Fruit fly (Drosophila melanogaster) S2 (cell line): ENCODE results near the gene CG6511.

Experiments used
- CG8478 ChIP-seq: fragments of >200 bp; optimal IDR thresholded peaks from 2 replicates; lab custom pipeline; 2018
- CTCF ChIP-seq, 2 experiments: fragments of >200 bp; optimal IDR thresholded peaks; 2 replicates each; lab custom pipeline; 2018

Gene CG6511

DNA sequence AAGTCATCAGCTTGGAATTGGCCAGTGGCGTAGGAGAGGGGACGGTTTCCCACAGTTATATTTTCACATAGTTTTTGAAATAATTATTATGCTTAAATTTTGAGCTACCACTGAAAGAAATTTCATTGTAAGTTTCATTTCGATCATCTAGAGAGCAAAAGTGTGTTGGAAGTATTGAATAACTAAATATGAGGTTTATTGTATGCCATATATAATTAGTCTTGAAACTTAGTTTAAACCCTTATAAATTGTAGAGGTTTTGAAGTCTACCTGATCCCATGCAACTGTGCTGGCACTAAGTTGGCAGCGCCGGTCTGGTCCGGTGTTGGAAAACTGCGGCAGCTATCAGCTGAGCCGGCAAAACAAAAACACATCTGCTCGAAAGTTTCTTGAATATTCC lies at the start of gene CG6511, which contains the start of gene CG32022:
TSS of gene CG6511 (plus strand) at position 180 of the 400 bp plus-strand sequence.
TSS of gene CG32022 (minus strand) at position 128 of the 400 bp plus-strand sequence.
- TF ChIP-seq CTCF (optimal IDR thresholded peaks at IDR 0.05; lab: Kevin White, UChicago): no peak
- TF ChIP-seq CG8478: no peak

DNA sequence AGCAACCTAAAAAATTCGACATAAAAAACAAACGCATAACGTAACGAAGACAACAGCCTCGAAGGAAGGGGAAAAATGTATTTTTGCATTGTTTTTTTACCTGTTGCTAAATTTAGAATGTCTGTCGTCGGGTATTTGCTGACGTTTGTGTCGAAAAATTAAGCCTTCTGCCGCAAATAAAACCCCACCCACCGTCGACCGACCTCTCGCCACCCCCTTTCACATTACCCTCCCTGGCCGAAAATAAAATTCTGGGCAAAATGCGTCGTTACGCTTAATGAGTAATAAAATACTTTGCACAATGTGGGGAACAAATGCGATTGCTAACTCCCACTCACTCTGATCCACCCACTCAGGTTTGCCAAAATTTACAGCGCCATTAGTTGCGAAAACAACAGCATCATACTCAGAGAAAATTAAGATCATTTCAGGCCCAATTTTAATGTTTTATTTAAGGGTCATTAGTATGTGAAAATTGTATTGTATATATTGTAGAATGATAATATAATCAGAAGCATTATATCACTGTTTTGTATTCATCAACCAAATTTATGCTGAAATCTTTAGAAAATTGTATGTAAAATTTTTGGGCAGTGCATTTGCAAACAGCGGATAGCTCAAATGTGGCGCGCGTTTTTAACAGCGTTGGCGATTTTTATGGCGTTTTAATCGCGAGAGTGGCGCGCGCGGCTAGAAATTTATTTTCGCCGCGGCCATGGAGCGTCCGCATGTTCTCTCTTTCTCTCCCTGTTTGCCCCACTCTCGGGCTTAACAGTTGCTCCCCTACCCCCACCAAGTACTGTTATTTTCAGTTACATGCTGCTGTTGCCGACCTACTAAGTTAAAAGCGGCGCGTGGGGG lies 48.7 kb upstream of the CG6511 start:
- TF ChIP-seq CTCF (optimal IDR thresholded peaks at IDR 0.05; lab: Kevin White, UChicago): no peak
- TF ChIP-seq CG8478: no peak

DNA sequence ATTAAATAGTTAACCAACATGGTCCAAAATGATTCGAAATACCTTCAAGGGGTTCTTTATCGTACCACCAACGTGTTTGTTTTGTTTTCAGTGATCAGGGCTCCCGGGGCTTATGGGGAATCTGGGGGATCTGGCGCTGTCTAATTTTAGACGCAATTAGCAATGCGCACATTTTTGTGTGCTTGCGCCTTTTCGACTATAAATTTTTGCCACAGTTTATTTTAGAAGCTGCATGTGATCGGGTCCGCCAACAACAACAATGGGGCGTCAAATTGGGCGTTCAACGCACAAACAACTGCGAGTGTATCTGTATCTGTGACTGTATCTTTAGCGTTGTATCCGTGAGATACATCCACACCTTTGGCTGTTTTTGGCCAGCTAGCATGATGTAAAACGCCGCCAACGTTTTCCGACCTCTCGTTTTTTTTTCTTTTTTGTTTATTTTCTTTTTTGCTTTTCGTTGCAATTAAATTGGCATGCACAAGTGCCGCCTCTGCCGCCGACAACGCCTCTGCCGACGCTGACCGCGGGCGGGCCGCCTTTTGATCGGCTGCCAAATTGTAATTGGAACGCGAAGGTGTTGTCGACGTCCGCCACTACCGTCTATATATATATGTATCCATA lies 47.6 kb upstream of the CG6511 start:
- TF ChIP-seq CG8478: no peak
- no peak for TF ChIP-seq CTCF (optimal IDR thresholded peaks at IDR 0.05; lab: Kevin White, UChicago)

DNA sequence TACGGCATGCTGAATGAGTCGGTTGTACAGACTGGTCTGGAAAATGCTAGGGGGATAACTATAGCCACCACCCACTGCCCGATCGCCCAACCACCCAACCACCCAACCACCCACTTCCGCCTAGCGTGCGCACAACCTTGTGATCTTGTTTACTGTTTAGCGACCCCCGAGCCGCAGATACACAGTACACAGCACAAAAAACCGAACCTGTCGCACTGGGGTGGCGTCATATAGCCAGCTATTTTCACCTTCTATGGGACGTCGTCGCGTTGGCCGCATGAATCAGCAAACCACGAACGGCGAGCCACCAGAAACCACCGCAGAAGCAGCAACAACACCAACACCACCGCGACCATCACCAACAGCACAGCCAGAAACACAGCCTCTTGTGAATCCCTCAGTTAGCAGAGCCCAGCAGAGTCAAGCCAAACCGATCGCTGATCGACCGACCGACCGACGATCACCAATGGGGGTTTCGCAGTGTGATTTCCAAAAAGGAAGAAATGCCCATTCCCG lies 46.0 kb upstream of the CG6511 start:
- no peak for TF ChIP-seq CG8478
- TF ChIP-seq CTCF (optimal IDR thresholded peaks at IDR 0.05; lab: Kevin White, UChicago): no peak

DNA sequence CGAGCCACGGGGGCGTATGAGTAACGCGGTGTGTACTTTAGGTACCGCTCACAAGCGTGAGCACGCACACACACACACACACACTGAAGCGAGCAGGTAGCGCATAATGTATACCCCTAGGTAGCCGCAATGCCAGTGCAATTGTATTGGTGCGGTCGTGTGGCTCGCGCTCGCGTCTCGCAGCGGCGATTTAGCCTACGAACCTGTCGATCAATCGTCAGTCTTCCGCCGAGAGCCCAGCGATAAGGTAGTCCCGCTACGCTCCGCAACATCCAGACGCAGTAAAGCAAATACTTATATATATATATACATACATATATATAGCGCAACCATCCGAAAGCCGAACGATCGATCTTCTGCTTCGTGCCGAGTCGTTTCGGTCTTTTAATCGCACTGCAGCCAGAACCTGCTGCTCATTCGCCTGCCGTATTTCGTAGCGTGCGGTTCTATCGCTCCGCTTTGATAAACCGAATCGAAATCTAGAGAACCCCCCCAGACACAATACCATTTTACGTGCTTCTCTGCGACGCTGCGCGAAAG lies 45.5 kb upstream of the CG6511 start, which contains the start of gene hry:
TSS of gene hry (plus strand) at position 215 of the 540 bp plus-strand sequence.
- TF ChIP-seq CTCF (optimal IDR thresholded peaks at IDR 0.05; lab: Kevin White, UChicago) (no peak), CG8478 (no peak)

DNA sequence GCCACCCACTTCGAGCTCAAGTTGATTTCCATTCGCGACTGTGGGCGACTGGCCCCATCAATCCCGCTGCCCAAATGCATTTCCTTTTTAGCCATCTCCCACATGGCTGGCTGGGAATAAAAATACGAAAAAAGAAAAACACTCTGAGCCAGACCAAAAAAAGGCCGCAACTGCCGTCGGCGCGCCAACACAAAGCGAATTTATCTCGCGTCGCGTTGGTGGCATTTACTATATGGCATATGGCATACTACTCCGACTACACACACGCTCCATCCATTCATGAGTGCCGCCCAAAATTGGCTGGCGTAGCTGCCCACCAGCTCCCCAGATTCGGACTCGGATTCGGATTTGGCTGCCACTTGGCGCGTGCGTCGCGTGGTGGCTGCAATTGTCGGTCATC lies 44.6 kb upstream of the CG6511 start:
- TF ChIP-seq CTCF (optimal IDR thresholded peaks at IDR 0.05; lab: Kevin White, UChicago) (no peak), CG8478 (no peak)

DNA sequence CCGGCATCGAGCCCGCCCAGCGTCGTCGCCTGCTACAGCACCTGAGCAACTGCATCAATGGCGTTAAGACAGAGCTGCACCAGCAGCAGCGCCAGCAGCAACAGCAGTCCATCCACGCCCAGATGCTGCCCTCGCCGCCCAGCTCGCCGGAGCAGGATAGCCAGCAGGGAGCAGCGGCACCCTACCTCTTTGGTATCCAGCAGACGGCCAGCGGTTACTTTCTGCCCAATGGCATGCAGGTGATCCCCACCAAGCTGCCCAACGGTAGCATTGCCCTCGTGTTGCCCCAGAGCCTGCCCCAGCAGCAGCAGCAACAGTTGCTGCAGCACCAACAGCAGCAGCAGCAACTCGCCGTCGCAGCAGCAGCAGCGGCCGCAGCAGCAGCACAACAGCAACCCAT lies 43.4 kb upstream of the CG6511 start:
- TF ChIP-seq CG8478: no peak
- TF ChIP-seq CTCF (optimal IDR thresholded peaks at IDR 0.05; lab: Kevin White, UChicago): no peak

DNA sequence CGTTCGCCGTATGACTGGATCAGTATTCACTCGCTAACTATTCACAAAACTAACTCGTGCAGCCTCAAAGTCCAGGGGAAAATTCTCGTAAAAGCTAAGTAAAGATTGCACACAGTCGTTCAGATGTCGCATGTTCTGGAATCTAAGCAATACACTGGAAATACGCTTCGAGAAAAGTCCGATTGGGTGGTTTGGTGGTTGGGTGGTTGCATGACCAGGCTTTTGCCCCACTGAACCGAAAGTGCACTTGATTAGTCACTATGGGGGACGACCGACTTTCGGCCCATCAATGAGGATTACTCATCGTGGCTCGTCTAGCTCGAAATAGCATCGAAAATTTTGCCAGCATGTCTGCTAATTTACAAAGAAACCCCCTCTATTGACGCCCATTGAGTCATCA lies 40.8 kb upstream of the CG6511 start:
- no peak for TF ChIP-seq CTCF (optimal IDR thresholded peaks at IDR 0.05; lab: Kevin White, UChicago)
- no peak for TF ChIP-seq CG8478

DNA sequence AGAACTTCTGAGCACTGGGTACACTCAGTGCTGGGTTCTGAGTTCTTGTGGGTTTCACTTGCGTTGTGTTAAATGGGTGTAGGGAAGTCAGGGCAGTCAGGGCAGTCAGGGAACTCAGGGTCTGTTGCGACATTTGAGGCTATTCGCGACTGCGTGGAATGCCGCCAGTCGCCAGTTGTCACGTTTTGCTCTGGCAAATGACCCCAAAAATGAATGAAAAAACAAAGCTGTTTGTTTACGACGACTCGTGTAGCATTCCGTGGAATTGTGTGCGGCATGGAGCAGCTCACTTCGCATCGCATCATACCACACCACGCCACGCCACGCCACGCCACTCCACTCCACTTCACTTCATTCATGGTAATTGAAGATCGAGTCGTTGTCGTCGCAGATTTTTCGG lies 39.9 kb upstream of the CG6511 start:
- no peak for TF ChIP-seq CTCF (optimal IDR thresholded peaks at IDR 0.05; lab: Kevin White, UChicago)
- no peak for TF ChIP-seq CG8478

DNA sequence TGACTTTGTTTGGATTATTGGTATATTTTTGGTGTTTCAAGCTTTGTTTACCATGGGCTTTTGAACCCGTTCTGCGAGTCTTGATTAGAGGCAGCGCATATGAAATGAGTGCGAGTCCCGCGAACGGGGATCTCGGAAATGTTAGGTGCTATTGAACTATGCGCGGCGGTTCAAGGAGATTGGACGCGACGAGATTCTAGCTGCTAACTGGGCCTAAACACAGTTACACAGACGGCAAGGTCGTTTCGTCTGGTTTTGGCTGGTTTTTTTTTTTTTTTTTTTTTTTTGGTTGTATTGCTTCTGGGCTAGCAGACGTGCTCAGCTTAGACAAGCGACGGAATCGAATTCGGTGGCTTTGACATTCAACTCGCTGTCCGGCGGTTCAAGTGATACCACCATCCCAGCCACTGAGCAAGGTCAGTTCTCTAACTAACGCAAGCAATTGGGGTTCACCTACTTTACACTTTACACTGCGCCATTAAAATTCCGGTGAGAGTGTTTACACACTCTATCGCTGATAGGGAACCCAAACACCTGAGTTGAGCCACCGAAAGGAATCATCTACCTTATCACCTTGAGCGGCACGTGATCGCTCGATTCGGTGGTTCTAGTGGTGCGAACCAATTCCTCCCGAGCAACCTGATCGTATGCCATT lies 39.1 kb upstream of the CG6511 start:
- TF ChIP-seq CG8478 (no peak), CTCF (optimal IDR thresholded peaks at IDR 0.05; lab: Kevin White, UChicago) (no peak)

DNA sequence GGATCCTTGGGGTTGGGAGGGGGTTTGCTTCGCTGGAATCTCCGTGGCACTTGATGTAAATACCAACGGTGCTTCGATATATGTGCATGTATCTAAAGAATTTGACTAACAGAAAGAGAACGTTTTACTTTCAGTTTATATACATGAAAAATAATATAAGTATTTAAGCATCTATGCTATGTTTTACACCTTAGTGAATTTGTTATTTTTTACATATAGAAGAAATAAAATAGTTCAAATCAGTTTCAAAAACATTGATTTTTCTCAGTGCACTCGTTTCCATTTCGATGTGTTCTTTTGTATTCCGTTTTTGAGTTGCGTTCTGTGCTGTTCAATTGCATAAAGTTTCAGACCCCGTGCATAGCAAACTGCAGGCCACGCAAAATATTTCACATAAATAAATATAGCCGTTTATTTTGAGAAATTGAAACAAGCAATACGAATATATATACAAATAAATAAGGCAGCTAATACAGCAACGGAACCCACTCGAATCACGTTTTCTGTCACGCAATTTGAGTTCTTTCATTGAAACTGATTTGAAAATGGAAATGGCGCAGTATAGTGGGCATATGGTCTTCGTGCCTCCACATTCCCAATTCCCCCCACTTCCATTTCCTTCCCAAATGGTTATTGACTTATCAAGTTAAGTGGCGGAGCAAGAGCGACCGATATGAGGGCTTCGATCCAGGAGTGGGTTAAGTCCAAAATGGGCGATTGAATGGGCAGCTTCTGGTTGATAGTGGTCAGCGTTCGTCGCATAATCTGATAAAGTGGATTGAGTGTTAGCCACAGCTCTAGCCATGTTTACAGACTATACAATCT lies 38.4 kb upstream of the CG6511 start:
- TF ChIP-seq CTCF (optimal IDR thresholded peaks at IDR 0.05; lab: Kevin White, UChicago) (no peak), CG8478 (no peak)

DNA sequence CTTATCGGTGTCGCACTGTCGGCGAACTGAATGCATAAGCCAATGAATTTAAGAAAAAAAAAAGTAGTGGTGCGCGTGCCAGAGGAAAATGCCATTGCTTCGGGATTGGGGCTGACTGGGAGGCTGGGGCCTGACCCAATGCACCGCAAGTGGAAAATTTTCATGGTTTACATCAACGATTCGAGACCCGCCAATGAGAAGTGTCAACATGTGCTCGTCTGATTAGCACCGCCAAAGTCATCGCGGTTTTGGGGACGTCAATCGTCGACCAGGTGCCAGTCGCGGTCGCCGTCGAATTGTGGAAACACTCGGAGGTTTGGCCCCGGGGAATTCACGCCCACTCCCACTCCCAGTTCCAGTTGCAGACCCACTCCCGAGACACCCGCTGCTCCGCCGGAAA lies 37.4 kb upstream of the CG6511 start:
- no peak for TF ChIP-seq CG8478
- TF ChIP-seq CTCF (optimal IDR thresholded peaks at IDR 0.05; lab: Kevin White, UChicago): no peak

DNA sequence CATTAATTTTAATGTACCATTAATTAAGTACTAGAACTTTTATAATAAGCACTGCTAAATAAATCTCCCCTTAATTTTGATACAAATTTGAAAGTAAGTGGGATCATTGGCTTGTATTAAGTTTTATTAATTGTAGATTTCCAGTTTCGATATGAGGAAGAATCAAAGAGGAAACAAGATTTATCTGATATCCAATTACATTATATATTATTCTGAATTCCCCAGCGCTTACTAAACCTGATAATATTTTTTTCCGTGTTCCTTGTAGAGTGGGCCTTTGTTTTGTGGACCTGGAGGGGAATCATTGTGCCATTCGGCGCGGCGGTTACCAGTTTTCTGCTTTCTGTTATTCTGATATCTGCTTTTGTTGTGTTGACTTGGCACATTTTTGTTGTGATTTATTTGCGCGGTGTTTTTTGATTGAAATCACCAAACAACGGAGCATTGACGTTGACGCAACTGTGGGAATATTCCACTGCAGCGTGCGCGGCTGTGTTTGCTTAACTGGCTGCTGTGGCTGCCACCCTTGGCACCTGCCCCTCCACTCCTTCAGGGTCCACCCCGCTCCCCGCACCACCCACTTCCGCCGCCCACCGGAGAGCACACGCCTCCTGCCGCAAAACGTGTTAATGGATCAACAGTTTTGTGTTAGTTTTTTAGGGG lies 36.6 kb upstream of the CG6511 start:
- TF ChIP-seq CTCF (optimal IDR thresholded peaks at IDR 0.05; lab: Kevin White, UChicago): no peak
- no peak for TF ChIP-seq CG8478

DNA sequence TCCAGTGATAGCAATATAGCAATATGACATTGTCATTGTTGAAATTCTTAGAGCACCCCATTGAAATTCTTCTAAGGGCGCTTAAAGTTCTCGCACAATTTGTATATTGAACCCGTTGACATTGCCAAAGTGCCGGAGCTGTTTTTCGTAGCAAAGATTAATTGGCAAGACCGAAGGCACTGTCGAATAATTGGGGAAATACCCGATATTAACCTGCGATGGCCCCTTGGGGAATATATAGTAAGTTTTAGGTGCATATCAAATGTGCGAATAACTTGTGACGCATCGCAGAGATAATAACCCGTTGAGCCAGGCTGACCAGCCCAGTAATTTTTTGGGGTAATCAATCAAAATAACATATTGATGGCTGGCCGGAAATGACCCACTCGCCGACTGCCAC lies 34.5 kb upstream of the CG6511 start:
- TF ChIP-seq CTCF (optimal IDR thresholded peaks at IDR 0.05; lab: Kevin White, UChicago) (no peak), CG8478 (no peak)
